Worm (Caenorhabditis elegans): ENCODE results near the gene fut-2.

DNA sequence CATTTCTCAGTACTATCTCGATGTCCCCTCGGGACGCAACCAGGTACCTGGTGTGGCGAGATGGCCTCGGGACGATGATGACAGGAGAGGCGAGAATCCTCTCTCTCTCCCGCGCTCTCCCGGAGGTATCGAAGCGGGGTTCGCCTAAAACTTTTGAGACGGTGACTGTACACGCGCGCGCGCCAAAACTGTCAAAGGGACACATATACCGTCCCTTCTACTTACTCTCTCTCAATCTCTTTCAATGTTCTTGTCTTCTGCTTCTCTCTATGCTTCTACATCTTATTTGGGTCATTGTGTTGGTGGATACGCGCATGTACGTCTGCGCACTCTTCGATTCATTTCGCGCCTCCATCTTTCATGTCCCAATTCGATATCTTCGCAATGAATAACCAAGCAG, 33.8 kb downstream of the fut-2 start:
- no peak for TF ChIP-seq dao-5 (tag; optimal IDR thresholded peaks at IDR 0.05)
- no peak for TF ChIP-seq W03F9.2 (tag; optimal IDR thresholded peaks at IDR 0.05)
- no peak for TF ChIP-seq him-1 (tag; optimal IDR thresholded peaks at IDR 0.05)

Measured in whole organism, L4/young adult.